Fruit fly (Drosophila melanogaster): ENCODE data around the gene Faf2.

Gene Faf2

DNA sequence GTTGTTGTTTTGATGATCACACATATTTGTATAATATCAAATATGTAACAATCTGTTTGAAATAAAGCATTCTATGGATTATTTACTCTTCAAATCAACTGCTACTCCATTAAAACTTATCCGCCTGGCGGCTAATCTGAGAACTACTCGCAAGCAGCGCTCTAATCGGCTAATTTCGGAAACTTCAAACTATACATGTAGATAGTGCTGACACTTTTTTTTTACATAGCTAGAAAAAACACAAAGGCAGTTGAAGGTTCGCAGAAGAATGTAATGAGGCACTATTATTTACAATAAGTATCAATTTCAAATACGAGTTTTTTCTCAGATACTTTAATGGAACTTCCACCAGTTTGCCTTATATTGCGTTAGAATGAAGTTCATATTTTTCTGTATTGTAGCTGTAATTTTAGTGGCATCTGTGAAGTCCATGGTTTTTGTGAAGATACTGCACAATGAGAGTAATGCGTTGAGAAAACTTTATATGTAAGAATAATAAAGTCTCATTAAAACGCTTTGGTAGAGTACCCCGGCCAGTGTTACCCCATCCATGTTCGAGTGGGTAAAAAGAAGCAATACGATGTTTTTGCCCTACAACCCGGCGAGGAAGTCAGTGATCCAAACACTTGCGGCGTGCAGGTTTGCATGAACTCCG, 42.4 kb downstream of the Faf2 start (continued):
- TF ChIP-seq Ssrp (tag; optimal IDR thresholded peaks at IDR 0.05): peak; percentile 14
- TF ChIP-seq insv (GFP tag; optimal IDR thresholded peaks at IDR 0.05): peak in 1 of 2 experiments; percentile 39
- TF ChIP-seq Fer3 (tag; optimal IDR thresholded peaks at IDR 0.05): no peak
- no peak for TF ChIP-seq Doc3 (GFP tag; IDR thresholded peaks at IDR 0.05; ENCODE audit: partially characterized antibody)
- no peak for TF ChIP-seq slou (GFP tag; optimal IDR thresholded peaks at IDR 0.05)
- peak; percentile 80 for TF ChIP-seq Rfx (GFP tag; IDR thresholded peaks at IDR 0.05)
- peak; percentile 20 for TF ChIP-seq CG8944 (GFP tag; optimal IDR thresholded peaks at IDR 0.05)
- TF ChIP-seq CG6683 (GFP tag; optimal IDR thresholded peaks at IDR 0.05): no peak
- no peak for TF ChIP-seq kah (GFP tag; optimal IDR thresholded peaks at IDR 0.05)
- TF ChIP-seq Taf1 (GFP tag; IDR thresholded peaks at IDR 0.05): no peak
- no peak for TF ChIP-seq CG2712 (tag; optimal IDR thresholded peaks at IDR 0.05)
- peak; percentile 7 for TF ChIP-seq zfh2 (GFP tag; optimal IDR thresholded peaks at IDR 0.05)
- no peak for TF ChIP-seq CG2889 (GFP tag; IDR thresholded peaks at IDR 0.05)
- 0 out of 3 replicates have a peak, but pooled peaks have one; percentile 45 for TF ChIP-seq ken (GFP tag; IDR thresholded peaks at IDR 0.05)
- TF ChIP-seq HLHmδ (GFP tag; optimal IDR thresholded peaks at IDR 0.05): no peak
- peak; percentile 19 for TF ChIP-seq CG1792 (GFP tag; optimal IDR thresholded peaks at IDR 0.05)
- no peak; the same call in 1 of the 2 replicates for TF ChIP-seq ttk (GFP tag; IDR thresholded peaks at IDR 0.05)
- TF ChIP-seq lbe (GFP tag; optimal IDR thresholded peaks at IDR 0.05): no peak
- no peak for TF ChIP-seq CG15479 (GFP tag; optimal IDR thresholded peaks at IDR 0.05)
- peak; percentile 53; the same call in 1 of the 2 replicates for TF ChIP-seq CG7372 (GFP tag; IDR thresholded peaks at IDR 0.05)
- no peak for TF ChIP-seq Atf6 (GFP tag; IDR thresholded peaks at IDR 0.05)
- peak; percentile 33 for TF ChIP-seq pb (GFP tag; optimal IDR thresholded peaks at IDR 0.05)
- TF ChIP-seq CG7786 (GFP tag; optimal IDR thresholded peaks at IDR 0.05): no peak
- TF ChIP-seq ac (GFP tag; optimal IDR thresholded peaks at IDR 0.05): no peak
- no peak for TF ChIP-seq pfk (GFP tag; optimal IDR thresholded peaks at IDR 0.05)
- TF ChIP-seq CG6272 (GFP tag; IDR thresholded peaks at IDR 0.05): peak; percentile 58; the same call in 1 of the 2 replicates
- peak; percentile 43 for TF ChIP-seq HLH54F (GFP tag; optimal IDR thresholded peaks at IDR 0.05)
- no peak for TF ChIP-seq fd96Cb (tag; optimal IDR thresholded peaks at IDR 0.05)
- no peak for TF ChIP-seq tap (tag; optimal IDR thresholded peaks at IDR 0.05)
- no peak for TF ChIP-seq CG2875 (GFP tag; optimal IDR thresholded peaks at IDR 0.05)
- no peak for TF ChIP-seq CG12071 (GFP tag; optimal IDR thresholded peaks at IDR 0.05)
- no peak for TF ChIP-seq twi (tag; optimal IDR thresholded peaks at IDR 0.05)
- TF ChIP-seq CG33213 (GFP tag; optimal IDR thresholded peaks at IDR 0.05): peak; percentile 90
- no peak for TF ChIP-seq dmrt99B (tag; optimal IDR thresholded peaks at IDR 0.05)
- TF ChIP-seq fd64A (GFP tag; optimal IDR thresholded peaks at IDR 0.05): no peak
- peak; percentile 5 for TF ChIP-seq pzg (GFP tag; optimal IDR thresholded peaks at IDR 0.05)
- no peak for TF ChIP-seq CG17186 (GFP tag; optimal IDR thresholded peaks at IDR 0.05)
- TF ChIP-seq CG13123 (GFP tag; optimal IDR thresholded peaks at IDR 0.05): peak; percentile 4
- TF ChIP-seq CG10321 (GFP tag; IDR thresholded peaks at IDR 0.05): no peak
- TF ChIP-seq oc (tag; optimal IDR thresholded peaks at IDR 0.05): no peak
- TF ChIP-seq CG4328 (GFP tag; optimal IDR thresholded peaks at IDR 0.05): no peak
- no peak for TF ChIP-seq sd (tag; optimal IDR thresholded peaks at IDR 0.05)
- no peak for TF ChIP-seq CG30431 (GFP tag; optimal IDR thresholded peaks at IDR 0.05)
- no peak for TF ChIP-seq CG5953 (GFP tag; IDR thresholded peaks at IDR 0.05)
- TF ChIP-seq Blimp-1 (GFP tag; optimal IDR thresholded peaks at IDR 0.05): no peak
- no peak for TF ChIP-seq CG17361 (GFP tag; IDR thresholded peaks at IDR 0.05)
- no peak for TF ChIP-seq CG12299 (tag; optimal IDR thresholded peaks at IDR 0.05)
- no peak for TF ChIP-seq her (GFP tag; optimal IDR thresholded peaks at IDR 0.05)
- TF ChIP-seq CG2199 (GFP tag; IDR thresholded peaks at IDR 0.05): peak; percentile 95
- peak; percentile 49 for TF ChIP-seq Meics (GFP tag; optimal IDR thresholded peaks at IDR 0.05)
